Fruit fly (Drosophila melanogaster) whole organism, embryonic: Measurements from ENCODE around the gene Caf1-55.

Experiments used
- Atf6 ChIP-seq: fragments of 200-800 bp; sonication (Bioruptor generic); IDR thresholded peaks from 2 replicates; pipeline ENCODE4 v1.3.6; 2022; ENCODE audit warnings: missing biosample characterization, missing genetic modification characterization
- CG11398 ChIP-seq: fragments of 200-800 bp; sonication (Bioruptor generic); optimal IDR thresholded peaks from 2 replicates; lab custom pipeline; 2016; ENCODE audit warnings: missing biosample characterization, missing genetic modification characterization
- CG11504 ChIP-seq: fragments of 200-800 bp; sonication (Bioruptor generic); optimal IDR thresholded peaks from 3 replicates; lab custom pipeline; 2019; ENCODE audit warnings: missing biosample characterization, mild to moderate bottlenecking, missing genetic modification characterization, moderate library complexity
- CG12299 ChIP-seq: fragments of 200-800 bp; sonication (Bioruptor generic); optimal IDR thresholded peaks from 2 replicates; lab custom pipeline; 2018; ENCODE audit warnings: missing biosample characterization, mild to moderate bottlenecking, missing genetic modification characterization
- CG1233 ChIP-seq: fragments of 200-800 bp; sonication (Bioruptor generic); optimal IDR thresholded peaks from 4 replicates; lab custom pipeline; 2018; ENCODE audit warnings: missing biosample characterization, mild to moderate bottlenecking, missing genetic modification characterization
- CG12659 ChIP-seq: fragments of 200-800 bp; sonication (Bioruptor generic); optimal IDR thresholded peaks from 3 replicates; lab custom pipeline; 2017; ENCODE audit warnings: mild to moderate bottlenecking, missing biosample characterization, missing genetic modification reagents, missing genetic modification characterization
- CG12769 ChIP-seq: fragments of 200-800 bp; sonication (Bioruptor generic); optimal IDR thresholded peaks from 2 replicates; lab custom pipeline; 2019; ENCODE audit warnings: missing biosample characterization, mild to moderate bottlenecking, missing genetic modification characterization, moderate library complexity
- CG14441 ChIP-seq: fragments of 200-800 bp; sonication (Bioruptor generic); IDR thresholded peaks from 2 replicates; pipeline ENCODE4 v1.3.6; 2022; ENCODE audit warnings: missing biosample characterization, missing genetic modification characterization
- CG1647 ChIP-seq: fragments of 200-800 bp; sonication (Bioruptor generic); optimal IDR thresholded peaks from 3 replicates; lab custom pipeline; 2016; ENCODE audit warnings: missing biosample characterization, missing genetic modification characterization
- CG2120 ChIP-seq: fragments of 200-800 bp; sonication (Bioruptor generic); optimal IDR thresholded peaks from 3 replicates; lab custom pipeline; 2016; ENCODE audit warnings: missing biosample characterization, missing genetic modification characterization
- CG30403 ChIP-seq: fragments of 200-800 bp; sonication (Bioruptor generic); optimal IDR thresholded peaks from 3 replicates; lab custom pipeline; 2016; ENCODE audit warnings: missing biosample characterization, missing genetic modification characterization
- CG31388 ChIP-seq: fragments of 200-800 bp; sonication (Bioruptor generic); optimal IDR thresholded peaks from 2 replicates; lab custom pipeline; 2016; ENCODE audit warnings: missing biosample characterization, missing genetic modification characterization
- CG32767 ChIP-seq: fragments of 200-800 bp; sonication (Bioruptor generic); IDR thresholded peaks from 2 replicates; pipeline ENCODE4 v1.3.6; 2022; ENCODE audit warnings: missing biosample characterization, missing genetic modification characterization
- CG33213 ChIP-seq: fragments of 200-800 bp; sonication (Bioruptor generic); optimal IDR thresholded peaks from 3 replicates; lab custom pipeline; 2016; ENCODE audit warnings: missing biosample characterization, missing genetic modification characterization
- CG3407 ChIP-seq: fragments of 200-800 bp; sonication (Bioruptor generic); optimal IDR thresholded peaks from 2 replicates; lab custom pipeline; 2018; ENCODE audit warnings: missing biosample characterization, mild to moderate bottlenecking, missing genetic modification characterization
- CG4617 ChIP-seq: fragments of 200-800 bp; sonication (Bioruptor generic); optimal IDR thresholded peaks from 3 replicates; lab custom pipeline; 2016; ENCODE audit warnings: missing biosample characterization, missing genetic modification characterization, borderline replicate concordance
- CG4730 ChIP-seq: fragments of 200-800 bp; sonication (Bioruptor generic); IDR thresholded peaks from 2 replicates; pipeline ENCODE4 v1.3.6; 2022; ENCODE audit warnings: missing biosample characterization, missing genetic modification characterization
- CG6654 ChIP-seq: fragments of 200-800 bp; sonication (Bioruptor generic); optimal IDR thresholded peaks from 2 replicates; lab custom pipeline; 2017; ENCODE audit warnings: missing biosample characterization, mild to moderate bottlenecking, missing genetic modification characterization
- CG6765 ChIP-seq: fragments of 200-800 bp; sonication (Bioruptor generic); optimal IDR thresholded peaks from 3 replicates; lab custom pipeline; 2017; ENCODE audit warnings: missing biosample characterization, mild to moderate bottlenecking, missing genetic modification characterization
- CG6813 ChIP-seq: fragments of 200-800 bp; sonication (Bioruptor generic); optimal IDR thresholded peaks from 2 replicates; lab custom pipeline; 2017; ENCODE audit warnings: missing biosample characterization, missing genetic modification characterization, mild to moderate bottlenecking, moderate library complexity, missing genetic modification reagents
- CG7745 ChIP-seq: fragments of 200-800 bp; sonication (Bioruptor generic); optimal IDR thresholded peaks from 2 replicates; lab custom pipeline; 2018; ENCODE audit warnings: missing biosample characterization, mild to moderate bottlenecking, missing genetic modification characterization, moderate library complexity
- CG7987 ChIP-seq: fragments of 200-800 bp; sonication (Bioruptor generic); optimal IDR thresholded peaks from 2 replicates; lab custom pipeline; 2018; ENCODE audit warnings: missing biosample characterization, mild to moderate bottlenecking, missing genetic modification characterization, moderate library complexity
- CG8765 ChIP-seq: fragments of 200-800 bp; sonication (Bioruptor generic); IDR thresholded peaks from 2 replicates; pipeline ENCODE4 v1.3.6; 2022; ENCODE audit warnings: missing biosample characterization, missing genetic modification characterization
- Dfd ChIP-seq, 2 experiments: fragments of >200 bp; optimal IDR thresholded peaks; 2 replicates each; lab custom pipeline; 2017; ENCODE audit warnings: missing biosample characterization in 2 of 2, missing genetic modification characterization in 2 of 2
- Elba2 ChIP-seq: fragments of 200-800 bp; sonication (Bioruptor generic); optimal IDR thresholded peaks from 3 replicates; lab custom pipeline; 2016; ENCODE audit warnings: missing biosample characterization, missing genetic modification characterization
- Hsf ChIP-seq: fragments of 200-800 bp; sonication (Bioruptor generic); optimal IDR thresholded peaks from 3 replicates; lab custom pipeline; 2016; ENCODE audit warnings: missing biosample characterization, missing genetic modification characterization
- Neu2 ChIP-seq: fragments of 200-800 bp; sonication (Bioruptor generic); optimal IDR thresholded peaks from 3 replicates; lab custom pipeline; 2016; ENCODE audit warnings: missing biosample characterization, missing genetic modification characterization, borderline replicate concordance
- Rfx ChIP-seq: fragments of 200-800 bp; sonication (Bioruptor generic); IDR thresholded peaks from 2 replicates; pipeline ENCODE4 v1.3.6; 2022; ENCODE audit warnings: missing biosample characterization, missing genetic modification characterization
- Sry-δ ChIP-seq: fragments of 200-800 bp; sonication (Bioruptor generic); optimal IDR thresholded peaks from 2 replicates; lab custom pipeline; 2016; ENCODE audit warnings: missing biosample characterization, missing genetic modification characterization
- TFAM ChIP-seq: fragments of 200-800 bp; sonication (Bioruptor generic); optimal IDR thresholded peaks from 2 replicates; lab custom pipeline; 2017; ENCODE audit warnings: missing biosample characterization, missing genetic modification characterization, inconsistent platforms
- Trl ChIP-seq, 3 experiments: fragments of >200 bp in 2 of 3; fragments of 200-800 bp in 1 of 3; sonication (Bioruptor generic) in 1 of 3; optimal IDR thresholded peaks; 2 replicates in 1 of 3; 3 replicates in 2 of 3; lab custom pipeline; 2016 to 2017; ENCODE audit warnings: missing biosample characterization in 1 of 3, missing genetic modification characterization in 1 of 3
- Xbp1 ChIP-seq: fragments of 200-800 bp; sonication (Bioruptor generic); optimal IDR thresholded peaks from 3 replicates; lab custom pipeline; 2016; ENCODE audit warnings: missing biosample characterization, mild to moderate bottlenecking, missing genetic modification characterization
- ara ChIP-seq: fragments of 200-800 bp; sonication (Bioruptor generic); IDR thresholded peaks from 2 replicates; pipeline ENCODE4 v1.3.6; 2022; ENCODE audit warnings: missing biosample characterization, missing genetic modification characterization
- disco-r ChIP-seq: fragments of 200-800 bp; sonication (Bioruptor generic); optimal IDR thresholded peaks from 2 replicates; lab custom pipeline; 2016; ENCODE audit warnings: missing biosample characterization, missing genetic modification characterization
- dm ChIP-seq: fragments of 200-800 bp; sonication (Bioruptor generic); optimal IDR thresholded peaks from 3 replicates; lab custom pipeline; 2016; ENCODE audit warnings: missing biosample characterization, missing genetic modification characterization
- esg ChIP-seq: fragments of 200-800 bp; sonication (Bioruptor generic); conservative IDR thresholded peaks from 2 replicates; pipeline ENCODE4 v1.3.6; 2022; ENCODE audit warnings: missing biosample characterization, missing genetic modification characterization
- eve ChIP-seq, 2 experiments: fragments of >200 bp; optimal IDR thresholded peaks; 2 replicates each; lab custom pipeline; 2017; ENCODE audit warnings: missing biosample characterization in 2 of 2, missing genetic modification characterization in 2 of 2
- fd64A ChIP-seq: fragments of 200-800 bp; sonication (Bioruptor generic); optimal IDR thresholded peaks from 3 replicates; lab custom pipeline; 2018; ENCODE audit warnings: missing biosample characterization, mild to moderate bottlenecking, missing genetic modification characterization
- ftz-f1 ChIP-seq: fragments of 200-800 bp; sonication (Bioruptor generic); optimal IDR thresholded peaks from 2 replicates; lab custom pipeline; 2016; ENCODE audit warnings: missing biosample characterization, missing genetic modification characterization
- gcm2 ChIP-seq: fragments of 200-800 bp; sonication (Bioruptor generic); optimal IDR thresholded peaks from 2 replicates; lab custom pipeline; 2016; ENCODE audit warnings: missing biosample characterization, missing genetic modification characterization
- ken ChIP-seq: fragments of 200-800 bp; sonication (Bioruptor generic); IDR thresholded peaks from 3 replicates; pipeline ENCODE4 v1.3.6; 2022; ENCODE audit warnings: missing biosample characterization, missing genetic modification characterization
- kni ChIP-seq: fragments of 200-800 bp; sonication (Bioruptor generic); optimal IDR thresholded peaks from 3 replicates; lab custom pipeline; 2017; ENCODE audit warnings: mild to moderate bottlenecking, missing biosample characterization, missing genetic modification reagents, missing genetic modification characterization
- lov ChIP-seq, 2 experiments: fragments of 200-800 bp in 1 of 2; fragments of >200 bp in 1 of 2; sonication (Bioruptor generic) in 1 of 2; IDR thresholded peaks in 1 of 2; optimal IDR thresholded peaks in 1 of 2; 2 replicates in 1 of 2; 3 replicates in 1 of 2; pipeline versions ENCODE4 v1.3.6 to Lab custom; 2017 to 2022; ENCODE audit warnings: missing biosample characterization in 1 of 2, missing genetic modification characterization in 1 of 2
- oc ChIP-seq: fragments of 200-800 bp; sonication (Bioruptor generic); optimal IDR thresholded peaks from 2 replicates; lab custom pipeline; 2018; ENCODE audit warnings: missing biosample characterization, mild to moderate bottlenecking, missing genetic modification characterization, moderate library complexity
- pho ChIP-seq: fragments of 200-800 bp; sonication (Bioruptor generic); optimal IDR thresholded peaks from 2 replicates; lab custom pipeline; 2016; ENCODE audit warnings: missing biosample characterization, missing genetic modification characterization
- prd ChIP-seq, 3 experiments: fragments of >200 bp in 2 of 3; fragments of 200-800 bp in 1 of 3; sonication (Bioruptor generic) in 1 of 3; optimal IDR thresholded peaks in 2 of 3; IDR thresholded peaks in 1 of 3; 2 replicates in 2 of 3; 3 replicates in 1 of 3; pipeline versions ENCODE4 v1.3.6 to Lab custom; 2017 to 2022; ENCODE audit warnings: missing biosample characterization in 1 of 3, missing genetic modification characterization in 1 of 3
- psq ChIP-seq: fragments of 200-800 bp; sonication (Bioruptor generic); optimal IDR thresholded peaks from 2 replicates; lab custom pipeline; 2017; ENCODE audit warnings: missing biosample characterization, missing genetic modification characterization
- sob ChIP-seq: fragments of 200-800 bp; sonication (Bioruptor generic); IDR thresholded peaks from 2 replicates; pipeline ENCODE4 v1.3.6; 2022; ENCODE audit warnings: missing biosample characterization, missing genetic modification characterization

The Caf1-55 gene

dm6 chr3R:15242186-15243045, 17.0 kb downstream of the Caf1-55 start, which contains the start of the genes tefu and Hsc70-4 (continued):
- TF ChIP-seq CG7745 (tag; lab: Kevin White, UChicago), result peak; percentile 41
- peak; percentile 80 for TF ChIP-seq CG12659
- peak; percentile 55 for TF ChIP-seq CG33213
- TF ChIP-seq gcm2 (GFP tag; lab: Kevin White, UChicago), result peak; percentile 46
- TF ChIP-seq CG2120 (GFP tag; lab: Kevin White, UChicago), result peak; percentile 84
- no peak for TF ChIP-seq CG6765 (GFP tag; lab: Kevin White, UChicago)
- TF ChIP-seq Sry-δ (GFP tag; lab: Kevin White, UChicago), result peak; percentile 53
- TF ChIP-seq ftz-f1 (GFP tag; lab: Kevin White, UChicago), result no peak
- TF ChIP-seq oc, result no peak
- TF ChIP-seq CG14441, result peak; percentile 86
- TF ChIP-seq CG32767 (GFP tag; lab: Robert Waterston, UW), result peak; percentile 60; the same call in 1 of the 2 replicates
- TF ChIP-seq sob (GFP tag; lab: Robert Waterston, UW), result peak; percentile 77
- TF ChIP-seq CG1647 (GFP tag; lab: Kevin White, UChicago), result peak; percentile 83
- peak; percentile 54 for TF ChIP-seq kni (GFP tag; lab: Kevin White, UChicago)
- peak in 1 of 2 experiments; percentile 79 for TF ChIP-seq Dfd (GFP tag; optimal IDR thresholded peaks at IDR 0.05; lab: Kevin White, UChicago)
- TF ChIP-seq CG4730 (GFP tag; lab: Robert Waterston, UW), result peak; percentile 63
- TF ChIP-seq CG1233, result peak; percentile 61
- TF ChIP-seq Trl (optimal IDR thresholded peaks at IDR 0.05; lab: Kevin White, UChicago), result no peak
- TF ChIP-seq Trl (GFP tag; optimal IDR thresholded peaks at IDR 0.05; lab: Kevin White, UChicago), result peak; percentile 47
- no peak for TF ChIP-seq CG11398 (GFP tag; lab: Kevin White, UChicago)
- peak; percentile 78 for TF ChIP-seq Hsf (GFP tag; lab: Kevin White, UChicago)
- no peak for TF ChIP-seq fd64A (GFP tag; lab: Kevin White, UChicago)
- TF ChIP-seq CG8765 (GFP tag; lab: Robert Waterston, UW), result peak; percentile 78
- TF ChIP-seq Elba2 (GFP tag; lab: Kevin White, UChicago), result peak; percentile 88
- TF ChIP-seq lov (optimal IDR thresholded peaks at IDR 0.05; lab: Kevin White, UChicago), result no peak
- no peak; the same call in 2 of the 3 replicates for TF ChIP-seq lov (GFP tag; IDR thresholded peaks at IDR 0.05; lab: Robert Waterston, UW)
- TF ChIP-seq prd (optimal IDR thresholded peaks at IDR 0.05; lab: Kevin White, UChicago), result no peak
- peak; percentile 88 for TF ChIP-seq prd (GFP tag; IDR thresholded peaks at IDR 0.05; lab: Robert Waterston, UW)
- TF ChIP-seq Atf6 (GFP tag; lab: Robert Waterston, UW), result peak; percentile 73
- TF ChIP-seq Neu2 (GFP tag; lab: Kevin White, UChicago), result no peak
- peak; percentile 56 for TF ChIP-seq CG6654 (GFP tag; lab: Kevin White, UChicago)
- TF ChIP-seq ken (GFP tag; lab: Robert Waterston, UW), result peak; percentile 81
- TF ChIP-seq dm (GFP tag; lab: Kevin White, UChicago), result peak; percentile 61
- TF ChIP-seq ara (GFP tag; lab: Robert Waterston, UW), result peak; percentile 70
- TF ChIP-seq CG7987 (GFP tag; lab: Kevin White, UChicago), result peak; percentile 14
- no peak for TF ChIP-seq CG31388 (GFP tag; lab: Kevin White, UChicago)
- no peak for TF ChIP-seq eve (GFP tag; optimal IDR thresholded peaks at IDR 0.05; lab: Kevin White, UChicago)
- TF ChIP-seq disco-r, result no peak
- TF ChIP-seq Xbp1, result peak; percentile 90
- TF ChIP-seq Rfx (GFP tag; lab: Robert Waterston, UW), result peak; percentile 88
- peak; percentile 27 for TF ChIP-seq CG12299 (tag; lab: Kevin White, UChicago)
- no peak for TF ChIP-seq CG11504 (tag; lab: Kevin White, UChicago)
- no peak for TF ChIP-seq CG6813 (GFP tag; lab: Kevin White, UChicago)
- TF ChIP-seq pho (GFP tag; lab: Kevin White, UChicago), result peak; percentile 62
- TF ChIP-seq CG3407 (GFP tag; lab: Kevin White, UChicago), result peak; percentile 34
- TF ChIP-seq CG30403 (GFP tag; lab: Kevin White, UChicago), result peak; percentile 88
- TF ChIP-seq CG12769 (tag; lab: Kevin White, UChicago), result no peak
- peak; percentile 38 for TF ChIP-seq CG4617
- TF ChIP-seq psq (GFP tag; lab: Kevin White, UChicago), result no peak
- TF ChIP-seq TFAM, result no peak
- TF ChIP-seq esg, result peak; percentile 74
